Worm (Caenorhabditis elegans): ENCODE results near the gene F07E5.8.

Gene F07E5.8

ce11 chrII:2032282-2032681 lies 43.1 kb downstream of the F07E5.8 start, which contains the start of gene btb-4:
Gene btb-4, plus strand, starts transcription at chrII:2032316.
- peak; percentile 24 for TF ChIP-seq dpl-1 (GFP tag; optimal IDR thresholded peaks at IDR 0.05)
- peak; percentile 68 for TF ChIP-seq lin-38 (GFP tag; IDR thresholded peaks at IDR 0.05)
- peak; percentile 3 for TF ChIP-seq aha-1 (tag)

- no peak for TF ChIP-seq F10B5.3 (tag; optimal IDR thresholded peaks at IDR 0.05)
- TF ChIP-seq T26A8.4 (GFP tag; IDR thresholded peaks at IDR 0.05), result no peak
- TF ChIP-seq ces-1 (GFP tag; optimal IDR thresholded peaks at IDR 0.05), result no peak
- no peak for TF ChIP-seq D1046.2 (GFP tag; IDR thresholded peaks at IDR 0.05)
- TF ChIP-seq F44E2.7 (GFP tag; IDR thresholded peaks at IDR 0.05), result no peak
- TF ChIP-seq ztf-11 (tag; optimal IDR thresholded peaks at IDR 0.05), result no peak
- TF ChIP-seq lin-13 (GFP tag; optimal IDR thresholded peaks at IDR 0.05), result no peak
These were observed 43.6 kb downstream of the F07E5.8 start, which contains the start of gene bath-5 for ce11 chrII:2031852-2032251. Gene bath-5, minus strand, starts transcription at chrII:2031952.

- TF ChIP-seq D1046.2 (GFP tag; IDR thresholded peaks at IDR 0.05), result no peak
- TF ChIP-seq ceh-28 (tag; optimal IDR thresholded peaks at IDR 0.05), result no peak
- no peak for TF ChIP-seq nhr-48 (tag; optimal IDR thresholded peaks at IDR 0.05)
- TF ChIP-seq unc-39 (tag; optimal IDR thresholded peaks at IDR 0.05), result no peak
- TF ChIP-seq madf-9 (GFP tag; conservative IDR thresholded peaks at IDR 0.05), result no peak
- TF ChIP-seq Y105C5A.15 (GFP tag; IDR thresholded peaks at IDR 0.05), result no peak
- TF ChIP-seq lin-15B (tag; optimal IDR thresholded peaks at IDR 0.05), result no peak
- no peak for TF ChIP-seq ceh-20 (GFP tag; IDR thresholded peaks at IDR 0.05)
- TF ChIP-seq skn-1 (tag; optimal IDR thresholded peaks at IDR 0.05), result no peak
- no peak for TF ChIP-seq tag-97 (GFP tag; IDR thresholded peaks at IDR 0.05)
- no peak for TF ChIP-seq zip-2 (tag; optimal IDR thresholded peaks at IDR 0.05)
- TF ChIP-seq nhr-10 (tag; optimal IDR thresholded peaks at IDR 0.05), result no peak
- no peak for TF ChIP-seq lin-39 (tag; optimal IDR thresholded peaks at IDR 0.05)
- TF ChIP-seq daf-8 (GFP tag; IDR thresholded peaks at IDR 0.05), result no peak
- TF ChIP-seq daf-19 (GFP tag; conservative IDR thresholded peaks at IDR 0.05), result no peak
- no peak for TF ChIP-seq dmd-6 (GFP tag; IDR thresholded peaks at IDR 0.05)
These were observed 45.0 kb downstream of the F07E5.8 start, which contains the start of gene bath-3 for ce11 chrII:2030367-2030766. Gene bath-3, minus strand, starts transcription at chrII:2030467.

ce11 chrII:2028712-2029111 lies 46.7 kb downstream of the F07E5.8 start, which contains the start of gene bath-1:
Gene bath-1, minus strand, starts transcription at chrII:2028812.
- TF ChIP-seq F37D6.2 (tag; optimal IDR thresholded peaks at IDR 0.05) (no peak), zip-11 (GFP tag; IDR thresholded peaks at IDR 0.05) (no peak), nhr-237 (tag; optimal IDR thresholded peaks at IDR 0.05) (no peak), daf-8 (GFP tag; IDR thresholded peaks at IDR 0.05) (no peak), lin-29 (GFP tag; IDR thresholded peaks at IDR 0.05) (no peak), T26A8.4 (GFP tag; IDR thresholded peaks at IDR 0.05) (no peak), hif-1 (tag; optimal IDR thresholded peaks at IDR 0.05) (no peak), dmd-8 (GFP tag; IDR thresholded peaks at IDR 0.05) (no peak), lim-7 (GFP tag; IDR thresholded peaks at IDR 0.05) (no peak), php-3 (GFP tag; IDR thresholded peaks at IDR 0.05) (no peak), snpc-4 (tag; optimal IDR thresholded peaks at IDR 0.05) (no peak), lin-39 (tag; optimal IDR thresholded peaks at IDR 0.05) (no peak), lir-3 (tag; optimal IDR thresholded peaks at IDR 0.05) (no peak), Y105C5A.15 (GFP tag; IDR thresholded peaks at IDR 0.05) (no peak)

ce11 chrII:2026525-2026924 lies 48.9 kb downstream of the F07E5.8 start, which contains the start of gene bath-21:
Gene bath-21, minus strand, starts transcription at chrII:2026625.
- TF ChIP-seq tag-97 (GFP tag; IDR thresholded peaks at IDR 0.05), result no peak
- TF ChIP-seq unc-62 (GFP tag; optimal IDR thresholded peaks at IDR 0.05 in 1 of 2), result peak in 1 of 2 experiments; percentile 84
- no peak for TF ChIP-seq unc-62 (tag; optimal IDR thresholded peaks at IDR 0.05)
